Worm (Caenorhabditis elegans): ENCODE measurements around the gene W01B6.4.

- TF ChIP-seq lin-29 (GFP tag; IDR thresholded peaks at IDR 0.05) = no peak
- no peak for TF ChIP-seq ces-1 (GFP tag; optimal IDR thresholded peaks at IDR 0.05)
- TF ChIP-seq nhr-25 (tag; optimal IDR thresholded peaks at IDR 0.05; ENCODE audit: borderline replicate concordance, insufficient read depth) = no peak
- no peak for TF ChIP-seq pqm-1 (tag; optimal IDR thresholded peaks at IDR 0.05)
- no peak for TF ChIP-seq nhr-28 (tag; optimal IDR thresholded peaks at IDR 0.05)
- TF ChIP-seq nhr-102 (tag; optimal IDR thresholded peaks at IDR 0.05) = no peak
- TF ChIP-seq egl-43 (GFP tag; IDR thresholded peaks at IDR 0.05) = no peak
- TF ChIP-seq mdt-29 (GFP tag; IDR thresholded peaks at IDR 0.05) = no peak
These were observed at the start of gene W01B6.4, which contains the start of gene ttbk-4 for ce11 chrIV:10075034-10075510.
